Worm (Caenorhabditis elegans) whole organism, L4 larva: ENCODE results near the gene B0035.22.

Experiments used
- Y5F2A.4 ChIP-seq: fragments of 200-800 bp; sonication (Bioruptor generic); optimal IDR thresholded peaks from 2 replicates; lab custom pipeline; 2018; ENCODE audit warnings: mild to moderate bottlenecking, missing genetic modification characterization, missing compliant biosample characterization
- Y75B8A.6 ChIP-seq: fragments of 200-800 bp; sonication (Bioruptor generic); IDR thresholded peaks from 2 replicates; pipeline ENCODE4 v1.3.6; 2022; ENCODE audit warnings: missing genetic modification reagents, missing genetic modification characterization, missing compliant biosample characterization
- ZK337.2 ChIP-seq: fragments of 200-800 bp; sonication (Bioruptor generic); IDR thresholded peaks from 2 replicates; pipeline ENCODE4 v1.3.6; 2022; ENCODE audit warnings: missing genetic modification reagents, missing genetic modification characterization, missing compliant biosample characterization
- ZK546.5 ChIP-seq, 2 experiments: sonication (generic microtip); optimal IDR thresholded peaks; 2 replicates each; lab custom pipeline; 2017; ENCODE audit warnings: missing biosample characterization in 2 of 2, missing genetic modification characterization in 2 of 2
- arid-1 ChIP-seq: fragments of 200-800 bp; sonication (Bioruptor generic); conservative IDR thresholded peaks from 2 replicates; pipeline ENCODE4 v1.3.6; 2022; ENCODE audit warnings: missing genetic modification reagents, missing genetic modification characterization, missing compliant biosample characterization
- ceh-20 ChIP-seq: fragments of 200-800 bp; sonication (Bioruptor generic); IDR thresholded peaks from 2 replicates; pipeline ENCODE4 v1.3.6; 2022; ENCODE audit warnings: missing genetic modification reagents, missing genetic modification characterization, missing compliant biosample characterization
- ceh-32 ChIP-seq: sonication (generic microtip); optimal IDR thresholded peaks from 2 replicates; lab custom pipeline; 2016; ENCODE audit warnings: mild to moderate bottlenecking, missing genetic modification characterization, missing compliant biosample characterization; ENCODE audit not compliant: poor library complexity
- ceh-62 ChIP-seq: sonication (generic microtip); optimal IDR thresholded peaks from 2 replicates; lab custom pipeline; 2017; ENCODE audit warnings: missing biosample characterization, missing genetic modification characterization
- daf-16 ChIP-seq, 3 experiments: sonication (generic microtip); optimal IDR thresholded peaks; 2 replicates each; lab custom pipeline; 2016 to 2017; ENCODE audit warnings: missing genetic modification characterization in 3 of 3, missing genetic modification reagents in 3 of 3, mild to moderate bottlenecking in 2 of 3, missing compliant biosample characterization in 2 of 3, missing biosample characterization in 1 of 3, moderate library complexity in 1 of 3
- daf-8 ChIP-seq: fragments of 200-800 bp; sonication (Bioruptor generic); IDR thresholded peaks from 2 replicates; pipeline ENCODE4 v1.3.6; 2022; ENCODE audit warnings: missing genetic modification characterization, missing compliant biosample characterization
- dmd-6 ChIP-seq: fragments of 200-800 bp; sonication (Bioruptor generic); IDR thresholded peaks from 2 replicates; pipeline ENCODE4 v1.3.6; 2022; ENCODE audit warnings: missing genetic modification reagents, missing genetic modification characterization, missing compliant biosample characterization
- dpl-1 ChIP-seq: fragments of 150-350 bp; optimal IDR thresholded peaks from 2 replicates; lab custom pipeline; 2014; ENCODE audit warnings: missing biosample characterization, missing genetic modification reagents, missing genetic modification characterization
- dve-1 ChIP-seq: sonication (generic microtip); optimal IDR thresholded peaks from 2 replicates; lab custom pipeline; 2017; ENCODE audit warnings: antibody characterized with exemption, mild to moderate bottlenecking, missing genetic modification characterization, missing compliant biosample characterization; ENCODE audit not compliant: insufficient read depth
- egl-27 ChIP-seq: sonication (generic microtip); optimal IDR thresholded peaks from 3 replicates; lab custom pipeline; 2017; ENCODE audit warnings: missing biosample characterization, missing genetic modification reagents, missing genetic modification characterization
- hif-1 ChIP-seq, 2 experiments: sonication (generic microtip); optimal IDR thresholded peaks; 2 replicates each; lab custom pipeline; 2016 to 2017; ENCODE audit warnings: missing compliant biosample characterization in 2 of 2, missing genetic modification characterization in 2 of 2, missing genetic modification reagents in 2 of 2, missing genotype in 2 of 2, mild to moderate bottlenecking in 1 of 2
- hlh-30 ChIP-seq: sonication (generic microtip); optimal IDR thresholded peaks from 2 replicates; lab custom pipeline; 2017; ENCODE audit warnings: antibody characterized with exemption, mild to moderate bottlenecking, missing genetic modification characterization, missing compliant biosample characterization; ENCODE audit not compliant: insufficient read depth
- jun-1 ChIP-seq: fragments of 150-350 bp; optimal IDR thresholded peaks from 2 replicates; lab custom pipeline; 2014; ENCODE audit warnings: missing biosample characterization, missing genetic modification reagents, missing genetic modification characterization
- lin-38 ChIP-seq: fragments of 200-800 bp; sonication (Bioruptor generic); IDR thresholded peaks from 2 replicates; pipeline ENCODE4 v1.3.6; 2022; ENCODE audit warnings: missing genetic modification reagents, missing genetic modification characterization, missing compliant biosample characterization
- lsy-2 ChIP-seq, 2 experiments: fragments of 150-350 bp in 1 of 2; sonication (generic microtip) in 1 of 2; optimal IDR thresholded peaks; 2 replicates each; lab custom pipeline; 2014 to 2017; ENCODE audit warnings: missing biosample characterization in 2 of 2, missing genetic modification characterization in 2 of 2
- mdl-1 ChIP-seq, 2 experiments: fragments of 150-350 bp in 1 of 2; sonication (generic microtip) in 1 of 2; optimal IDR thresholded peaks; 2 replicates each; lab custom pipeline; 2014 to 2017; ENCODE audit warnings: missing biosample characterization in 2 of 2, missing genetic modification characterization in 2 of 2
- mep-1 ChIP-seq: fragments of 150-350 bp; sonication (generic microtip); optimal IDR thresholded peaks from 3 replicates; lab custom pipeline; 2014; ENCODE audit warnings: missing biosample characterization, missing genetic modification characterization
- mes-2 ChIP-seq: sonication (generic microtip); optimal IDR thresholded peaks from 2 replicates; lab custom pipeline; 2016; ENCODE audit warnings: missing genotype, mild to moderate bottlenecking, missing genetic modification characterization, missing compliant biosample characterization; ENCODE audit not compliant: poor library complexity, severe bottlenecking
- nhr-10 ChIP-seq: fragments of 150-350 bp; optimal IDR thresholded peaks from 2 replicates; lab custom pipeline; 2014; ENCODE audit warnings: missing biosample characterization, missing genetic modification characterization
- nhr-111 ChIP-seq: fragments of 200-800 bp; sonication (Bioruptor generic); optimal IDR thresholded peaks from 2 replicates; lab custom pipeline; 2018; ENCODE audit warnings: mild to moderate bottlenecking, missing genetic modification characterization, missing compliant biosample characterization
- nhr-25 ChIP-seq: sonication (generic microtip); optimal IDR thresholded peaks from 2 replicates; lab custom pipeline; 2017; ENCODE audit warnings: missing genetic modification characterization, mild to moderate bottlenecking, missing compliant biosample characterization, antibody characterized with exemption, moderate library complexity, borderline replicate concordance; ENCODE audit not compliant: insufficient read depth
- nhr-28 ChIP-seq: fragments of 150-350 bp; optimal IDR thresholded peaks from 2 replicates; lab custom pipeline; 2014; ENCODE audit warnings: missing biosample characterization, missing genetic modification characterization
- nhr-41 ChIP-seq: fragments of 200-800 bp; sonication (Bioruptor generic); IDR thresholded peaks from 2 replicates; pipeline ENCODE4 v1.3.6; 2022; ENCODE audit warnings: missing genetic modification reagents, missing genetic modification characterization, missing compliant biosample characterization
- nhr-6 ChIP-seq: fragments of 150-350 bp; optimal IDR thresholded peaks from 2 replicates; lab custom pipeline; 2014; ENCODE audit warnings: missing biosample characterization, missing genetic modification characterization
- pha-4 ChIP-seq, 2 experiments: fragments of 150-350 bp in 1 of 2; fragments of 200-800 bp in 1 of 2; sonication (Bioruptor generic) in 1 of 2; IDR thresholded peaks in 1 of 2; optimal IDR thresholded peaks in 1 of 2; 2 replicates each; pipeline versions ENCODE4 v1.3.6 to Lab custom; 2014 to 2022; ENCODE audit warnings: missing genetic modification characterization in 2 of 2, missing genetic modification reagents in 2 of 2, missing biosample characterization in 1 of 2, missing compliant biosample characterization in 1 of 2
- php-3 ChIP-seq: fragments of 200-800 bp; sonication (Bioruptor generic); IDR thresholded peaks from 2 replicates; pipeline ENCODE4 v1.3.6; 2022; ENCODE audit warnings: missing genetic modification reagents, missing genetic modification characterization, missing compliant biosample characterization
- rbr-2 ChIP-seq: sonication (generic microtip); optimal IDR thresholded peaks from 2 replicates; lab custom pipeline; 2016; ENCODE audit warnings: missing genotype, missing genetic modification characterization, missing compliant biosample characterization
- tra-1 ChIP-seq: fragments of 200-800 bp; sonication (Bioruptor generic); IDR thresholded peaks from 2 replicates; pipeline ENCODE4 v1.3.6; 2022; ENCODE audit warnings: missing genetic modification reagents, missing genetic modification characterization, missing compliant biosample characterization
- unc-130 ChIP-seq: sonication (generic microtip); optimal IDR thresholded peaks from 2 replicates; lab custom pipeline; 2016; ENCODE audit warnings: missing genetic modification reagents, missing genetic modification characterization, missing compliant biosample characterization
- vab-7 ChIP-seq: fragments of 200-800 bp; sonication (Bioruptor generic); IDR thresholded peaks from 2 replicates; pipeline ENCODE4 v1.3.6; 2022; ENCODE audit warnings: missing genetic modification reagents, missing genetic modification characterization, missing compliant biosample characterization
- zfp-3 ChIP-seq: fragments of 200-800 bp; sonication (Bioruptor generic); conservative IDR thresholded peaks from 2 replicates; pipeline ENCODE4 v1.3.6; 2022; ENCODE audit warnings: missing genetic modification reagents, missing genetic modification characterization, missing compliant biosample characterization
- zip-2 ChIP-seq: fragments of 150-350 bp; optimal IDR thresholded peaks from 2 replicates; lab custom pipeline; 2014; ENCODE audit warnings: missing biosample characterization, missing genetic modification characterization

The B0035.22 gene

ce11 chrIV:11314885-11315284 is at the start of gene B0035.22, which contains the start of the genes B0035.3 and pfd-4:
TSS of gene B0035.22 (plus strand) at chrIV:11315153.
TSS of gene B0035.3 (minus strand) at chrIV:11314998.
TSS of gene pfd-4 (plus strand) at chrIV:11315207.
- TF ChIP-seq tra-1 (GFP tag; lab: Robert Waterston, UW) (no peak), zfp-3 (GFP tag; lab: Robert Waterston, UW) (no peak), Y5F2A.4 (GFP tag; lab: Kevin White, UChicago) (no peak), nhr-25 (no peak), ZK546.5 (tag; optimal IDR thresholded peaks at IDR 0.05; lab: Kevin White, UChicago) (no peak), lsy-2 (tag; optimal IDR thresholded peaks at IDR 0.05; lab: Kevin White, UChicago) (peak in 1 of 2 experiments; percentile 80), ceh-62 (no peak), zip-2 (tag; lab: Kevin White, UChicago) (no peak), dve-1 (tag; lab: Kevin White, UChicago) (peak; percentile 63), rbr-2 (tag; lab: Kevin White, UChicago) (peak; percentile 29), nhr-6 (tag; lab: Kevin White, UChicago) (no peak), lin-38 (GFP tag; lab: Robert Waterston, UW) (peak; percentile 43), ceh-20 (no peak), egl-27 (tag; lab: Kevin White, UChicago) (no peak), dpl-1 (GFP tag; lab: Kevin White, UChicago) (peak; percentile 59), arid-1 (no peak), php-3 (GFP tag; lab: Robert Waterston, UW) (no peak), daf-16 (GFP tag; optimal IDR thresholded peaks at IDR 0.05; lab: Kevin White, UChicago) (no peak), daf-16 (tag; optimal IDR thresholded peaks at IDR 0.05; lab: Kevin White, UChicago) (peak; percentile 62), nhr-28 (tag; lab: Kevin White, UChicago) (no peak), pha-4 (GFP tag; IDR thresholded peaks at IDR 0.05; lab: Robert Waterston, UW) (no peak), pha-4 (tag; optimal IDR thresholded peaks at IDR 0.05; lab: Kevin White, UChicago) (no peak), unc-130 (GFP tag; lab: Kevin White, UChicago) (peak; percentile 74), dmd-6 (peak; percentile 23; the same call in 1 of the 2 replicates), mdl-1 (tag; optimal IDR thresholded peaks at IDR 0.05; lab: Kevin White, UChicago) (no peak), vab-7 (GFP tag; lab: Robert Waterston, UW) (no peak), mep-1 (tag; lab: Kevin White, UChicago) (peak; percentile 46), nhr-111 (GFP tag; lab: Kevin White, UChicago) (no peak), mes-2 (tag; lab: Kevin White, UChicago) (peak; percentile 97), hlh-30 (tag; lab: Kevin White, UChicago) (peak; percentile 32), hif-1 (tag; optimal IDR thresholded peaks at IDR 0.05; lab: Kevin White, UChicago) (peak in 1 of 2 experiments; percentile 72), jun-1 (tag; lab: Kevin White, UChicago) (no peak), ZK337.2 (GFP tag; lab: Robert Waterston, UW) (no peak), ceh-32 (tag; lab: Kevin White, UChicago) (no peak)

ce11 chrIV:11266090-11266489 is 48.9 kb upstream of the B0035.22 start, which contains the start of gene col-127:
TSS of gene col-127 (minus strand) at chrIV:11266190.
- TF ChIP-seq nhr-28 (tag; lab: Kevin White, UChicago), result no peak
- no peak for TF ChIP-seq egl-27 (tag; lab: Kevin White, UChicago)
- no peak for TF ChIP-seq hif-1 (tag; optimal IDR thresholded peaks at IDR 0.05; lab: Kevin White, UChicago)
- no peak for TF ChIP-seq Y75B8A.6 (GFP tag; lab: Robert Waterston, UW)
- TF ChIP-seq nhr-10 (tag; lab: Kevin White, UChicago), result no peak

ce11 chrIV:11269483-11269882 is 45.5 kb upstream of the B0035.22 start:
- TF ChIP-seq nhr-41 (GFP tag; lab: Robert Waterston, UW), result no peak
- TF ChIP-seq pha-4 (GFP tag; IDR thresholded peaks at IDR 0.05; lab: Robert Waterston, UW), result no peak
- peak; percentile 61 for TF ChIP-seq pha-4 (tag; optimal IDR thresholded peaks at IDR 0.05; lab: Kevin White, UChicago)
- no peak for TF ChIP-seq rbr-2 (tag; lab: Kevin White, UChicago)
- no peak for TF ChIP-seq daf-8 (GFP tag; lab: Robert Waterston, UW)
- TF ChIP-seq zfp-3 (GFP tag; lab: Robert Waterston, UW), result no peak
